Worm (Caenorhabditis elegans) whole organism, midembryonic: ENCODE measurements around the gene srd-69.

Source experiments
- T22C8.4 ChIP-seq: fragments of 200-800 bp; sonication (Bioruptor generic); IDR thresholded peaks from 2 replicates; pipeline ENCODE4 v1.3.6; 2022; ENCODE audit warnings: missing genetic modification characterization, missing compliant biosample characterization
- flt-1 ChIP-seq: fragments of 200-800 bp; sonication (Bioruptor generic); IDR thresholded peaks from 2 replicates; pipeline ENCODE4 v1.3.6; 2022; ENCODE audit warnings: missing genetic modification characterization, missing compliant biosample characterization
- ztf-29 ChIP-seq: fragments of 200-800 bp; sonication (Bioruptor generic); IDR thresholded peaks from 2 replicates; pipeline ENCODE4 v1.3.6; 2022; ENCODE audit warnings: missing genetic modification reagents, missing genetic modification characterization, missing compliant biosample characterization

DNA sequence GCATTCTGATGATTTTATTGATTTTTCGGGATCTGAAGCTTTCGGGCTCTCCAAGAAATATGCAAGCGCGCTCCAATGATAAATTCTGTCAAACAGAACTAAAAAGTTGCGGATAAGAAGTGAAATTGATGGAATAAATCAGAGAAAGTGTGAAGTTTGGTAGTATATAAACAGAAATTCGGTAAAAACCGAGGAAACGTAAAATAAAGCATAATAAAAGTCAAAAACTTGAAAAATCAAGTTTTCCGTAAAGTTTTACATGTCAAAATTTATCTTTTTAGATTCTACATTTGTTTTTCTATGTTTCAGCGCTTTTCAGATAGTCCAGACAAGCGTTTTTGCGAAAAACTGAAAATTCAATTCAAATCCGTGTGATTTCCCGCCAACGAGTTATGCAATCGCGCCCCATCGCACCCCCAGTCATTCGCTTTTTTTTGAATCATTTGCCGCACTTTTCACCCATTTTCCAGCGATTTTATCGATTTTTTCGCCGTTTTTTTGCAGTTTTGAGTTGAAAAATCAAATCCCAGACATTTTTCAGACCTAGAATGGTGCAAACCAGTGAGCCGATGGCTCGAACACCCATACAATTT, 31.6 kb upstream of the srd-69 start, which contains the start of the genes Y54F10BM.13 and ppm-1.D:
- TF ChIP-seq flt-1 (GFP tag; lab: Robert Waterston, UW) (no peak), T22C8.4 (GFP tag; lab: Robert Waterston, UW) (no peak), ztf-29 (GFP tag; lab: Robert Waterston, UW) (no peak)
